Fruit fly (Drosophila melanogaster) whole organism, embryonic: ENCODE results near the gene PAN3.

Experiments
- Atf6 ChIP-seq: fragments of 200-800 bp; sonication (Bioruptor generic); IDR thresholded peaks from 2 replicates; pipeline ENCODE4 v1.3.6; 2022; ENCODE audit warnings: missing biosample characterization, missing genetic modification characterization
- CG10321 ChIP-seq: fragments of 200-800 bp; sonication (Bioruptor generic); IDR thresholded peaks from 2 replicates; pipeline ENCODE4 v1.3.6; 2022; ENCODE audit warnings: missing biosample characterization, missing genetic modification characterization
- CG11504 ChIP-seq: fragments of 200-800 bp; sonication (Bioruptor generic); optimal IDR thresholded peaks from 3 replicates; lab custom pipeline; 2019; ENCODE audit warnings: missing biosample characterization, mild to moderate bottlenecking, missing genetic modification characterization, moderate library complexity
- CG11696 ChIP-seq: fragments of 200-800 bp; sonication (Bioruptor generic); IDR thresholded peaks from 2 replicates; pipeline ENCODE4 v1.3.6; 2022; ENCODE audit warnings: missing biosample characterization, missing genetic modification characterization
- CG11723 ChIP-seq: fragments of 200-800 bp; sonication (Bioruptor generic); optimal IDR thresholded peaks from 2 replicates; lab custom pipeline; 2017; ENCODE audit warnings: missing biosample characterization, mild to moderate bottlenecking, missing genetic modification characterization
- CG13424 ChIP-seq: fragments of 200-800 bp; sonication (Bioruptor generic); optimal IDR thresholded peaks from 2 replicates; lab custom pipeline; 2019; ENCODE audit warnings: missing biosample characterization, mild to moderate bottlenecking, missing genetic modification characterization, moderate library complexity
- CG14441 ChIP-seq: fragments of 200-800 bp; sonication (Bioruptor generic); IDR thresholded peaks from 2 replicates; pipeline ENCODE4 v1.3.6; 2022; ENCODE audit warnings: missing biosample characterization, missing genetic modification characterization
- CG14667 ChIP-seq: fragments of 200-800 bp; sonication (Bioruptor generic); IDR thresholded peaks from 2 replicates; pipeline ENCODE4 v1.3.6; 2022; ENCODE audit warnings: missing biosample characterization, missing genetic modification characterization
- CG16813 ChIP-seq: fragments of 200-800 bp; sonication (Bioruptor generic); IDR thresholded peaks from 3 replicates; pipeline ENCODE4 v1.3.6; 2022; ENCODE audit warnings: missing biosample characterization, missing genetic modification characterization; ENCODE audit not compliant: partially characterized antibody
- CG2202 ChIP-seq: fragments of 200-800 bp; sonication (Bioruptor generic); optimal IDR thresholded peaks from 2 replicates; lab custom pipeline; 2018; ENCODE audit warnings: missing biosample characterization, mild to moderate bottlenecking, missing genetic modification characterization
- CG32532 ChIP-seq: fragments of 200-800 bp; sonication (Bioruptor generic); IDR thresholded peaks from 2 replicates; pipeline ENCODE4 v1.3.6; 2022; ENCODE audit warnings: missing biosample characterization, missing genetic modification characterization
- CG34376 ChIP-seq: fragments of 200-800 bp; sonication (Bioruptor generic); optimal IDR thresholded peaks from 2 replicates; lab custom pipeline; 2018; ENCODE audit warnings: missing biosample characterization, mild to moderate bottlenecking, missing genetic modification characterization
- CG6854 ChIP-seq: fragments of 200-800 bp; sonication (Bioruptor generic); optimal IDR thresholded peaks from 3 replicates; lab custom pipeline; 2017; ENCODE audit warnings: missing biosample characterization, mild to moderate bottlenecking, missing genetic modification characterization
- CG7372 ChIP-seq: fragments of 200-800 bp; sonication (Bioruptor generic); IDR thresholded peaks from 2 replicates; pipeline ENCODE4 v1.3.6; 2022; ENCODE audit warnings: missing biosample characterization, missing genetic modification characterization
- CG7786 ChIP-seq: fragments of 200-800 bp; sonication (Bioruptor generic); optimal IDR thresholded peaks from 2 replicates; lab custom pipeline; 2016; ENCODE audit warnings: missing biosample characterization, missing genetic modification characterization
- CG8089 ChIP-seq: fragments of 200-800 bp; sonication (Bioruptor generic); optimal IDR thresholded peaks from 3 replicates; lab custom pipeline; 2016; ENCODE audit warnings: missing biosample characterization, missing genetic modification characterization
- CrebB ChIP-seq: fragments of 200-800 bp; sonication (Bioruptor generic); optimal IDR thresholded peaks from 3 replicates; lab custom pipeline; 2018; ENCODE audit warnings: missing biosample characterization, mild to moderate bottlenecking, missing genetic modification characterization
- Dad ChIP-seq: fragments of 200-800 bp; sonication (Bioruptor generic); optimal IDR thresholded peaks from 3 replicates; lab custom pipeline; 2016; ENCODE audit warnings: missing biosample characterization, missing genetic modification characterization
- Dfd ChIP-seq, 2 experiments: fragments of >200 bp; optimal IDR thresholded peaks; 2 replicates each; lab custom pipeline; 2017; ENCODE audit warnings: missing biosample characterization in 2 of 2, missing genetic modification characterization in 2 of 2
- Dip2 ChIP-seq: fragments of 200-800 bp; sonication (Bioruptor generic); IDR thresholded peaks from 2 replicates; pipeline ENCODE4 v1.3.6; 2022; ENCODE audit warnings: missing biosample characterization, missing genetic modification characterization
- Drgx ChIP-seq: fragments of 200-800 bp; sonication (Bioruptor generic); IDR thresholded peaks from 2 replicates; pipeline ENCODE4 v1.3.6; 2022; ENCODE audit warnings: missing biosample characterization, missing genetic modification characterization
- E2f2 ChIP-seq: fragments of 200-800 bp; sonication (Bioruptor generic); IDR thresholded peaks from 2 replicates; pipeline ENCODE4 v1.3.6; 2022; ENCODE audit warnings: missing biosample characterization, missing genetic modification characterization
- ERR ChIP-seq: fragments of 200-800 bp; sonication (Bioruptor generic); optimal IDR thresholded peaks from 2 replicates; lab custom pipeline; 2016; ENCODE audit warnings: missing biosample characterization, missing genetic modification characterization
- Eip74EF ChIP-seq, 2 experiments: fragments of 200-800 bp in 1 of 2; fragments of >200 bp in 1 of 2; sonication (Bioruptor generic) in 1 of 2; optimal IDR thresholded peaks; 2 replicates each; lab custom pipeline; 2017 to 2019; ENCODE audit warnings: missing biosample characterization in 2 of 2, missing genetic modification characterization in 2 of 2, mild to moderate bottlenecking in 1 of 2, moderate library complexity in 1 of 2
- Gsc ChIP-seq: fragments of 200-800 bp; sonication (Bioruptor generic); IDR thresholded peaks from 2 replicates; pipeline ENCODE4 v1.3.6; 2022; ENCODE audit warnings: missing biosample characterization, missing genetic modification characterization
- HLH3B ChIP-seq: fragments of 200-800 bp; sonication (Bioruptor generic); IDR thresholded peaks from 2 replicates; pipeline ENCODE4 v1.3.6; 2022; ENCODE audit warnings: missing biosample characterization, missing genetic modification characterization
- HLHmδ ChIP-seq: fragments of 200-800 bp; sonication (Bioruptor generic); optimal IDR thresholded peaks from 2 replicates; lab custom pipeline; 2018; ENCODE audit warnings: missing biosample characterization, mild to moderate bottlenecking, missing genetic modification characterization, moderate library complexity
- Med ChIP-seq: fragments of 200-800 bp; sonication (Bioruptor generic); peaks from one replicate; lab custom pipeline; 2016; ENCODE audit warnings: missing biosample characterization, missing genetic modification characterization, mild to moderate bottlenecking, inconsistent platforms, moderate library complexity
- Mes4 ChIP-seq: fragments of 200-800 bp; sonication (Bioruptor generic); optimal IDR thresholded peaks from 2 replicates; lab custom pipeline; 2016; ENCODE audit warnings: missing biosample characterization, missing genetic modification characterization
- NFAT ChIP-seq: fragments of 200-800 bp; sonication (Bioruptor generic); IDR thresholded peaks from 2 replicates; pipeline ENCODE4 v1.3.6; 2022; ENCODE audit warnings: missing biosample characterization, missing genetic modification characterization
- Opbp ChIP-seq: fragments of 200-800 bp; sonication (Bioruptor generic); IDR thresholded peaks from 3 replicates; pipeline ENCODE4 v1.3.6; 2022; ENCODE audit warnings: missing biosample characterization, missing genetic modification characterization; ENCODE audit not compliant: partially characterized antibody
- Poxn ChIP-seq: fragments of 200-800 bp; sonication (Bioruptor generic); IDR thresholded peaks from 2 replicates; pipeline ENCODE4 v1.3.6; 2022; ENCODE audit warnings: missing biosample characterization, missing genetic modification characterization
- Sry-δ ChIP-seq: fragments of 200-800 bp; sonication (Bioruptor generic); optimal IDR thresholded peaks from 2 replicates; lab custom pipeline; 2016; ENCODE audit warnings: missing biosample characterization, missing genetic modification characterization
- caup ChIP-seq: fragments of 200-800 bp; sonication (Bioruptor generic); optimal IDR thresholded peaks from 3 replicates; lab custom pipeline; 2017; ENCODE audit warnings: missing biosample characterization, mild to moderate bottlenecking, missing genetic modification characterization, moderate library complexity; ENCODE audit not compliant: severe bottlenecking
- corto ChIP-seq: fragments of 200-800 bp; sonication (Bioruptor generic); optimal IDR thresholded peaks from 2 replicates; lab custom pipeline; 2016; ENCODE audit warnings: missing biosample characterization, mild to moderate bottlenecking, missing genetic modification characterization, moderate library complexity
- da ChIP-seq: fragments of 200-800 bp; sonication (Bioruptor generic); optimal IDR thresholded peaks from 2 replicates; lab custom pipeline; 2016; ENCODE audit warnings: missing biosample characterization, missing genetic modification characterization
- dm ChIP-seq: fragments of 200-800 bp; sonication (Bioruptor generic); optimal IDR thresholded peaks from 3 replicates; lab custom pipeline; 2016; ENCODE audit warnings: missing biosample characterization, missing genetic modification characterization
- esg ChIP-seq: fragments of 200-800 bp; sonication (Bioruptor generic); conservative IDR thresholded peaks from 2 replicates; pipeline ENCODE4 v1.3.6; 2022; ENCODE audit warnings: missing biosample characterization, missing genetic modification characterization
- gcm ChIP-seq: fragments of 200-800 bp; sonication (Bioruptor generic); optimal IDR thresholded peaks from 2 replicates; lab custom pipeline; 2019; ENCODE audit warnings: missing biosample characterization, mild to moderate bottlenecking, missing genetic modification characterization, moderate library complexity
- ham ChIP-seq: fragments of 200-800 bp; sonication (Bioruptor generic); IDR thresholded peaks from 2 replicates; pipeline ENCODE4 v1.3.6; 2022; ENCODE audit warnings: missing biosample characterization, missing genetic modification characterization
- her ChIP-seq: fragments of 200-800 bp; sonication (Bioruptor generic); optimal IDR thresholded peaks from 2 replicates; lab custom pipeline; 2016; ENCODE audit warnings: missing biosample characterization, missing genetic modification characterization
- jing ChIP-seq: fragments of 200-800 bp; sonication (Bioruptor generic); optimal IDR thresholded peaks from 2 replicates; lab custom pipeline; 2018; ENCODE audit warnings: missing biosample characterization, mild to moderate bottlenecking, missing genetic modification characterization
- jumu ChIP-seq: fragments of 200-800 bp; sonication (Bioruptor generic); optimal IDR thresholded peaks from 3 replicates; lab custom pipeline; 2016; ENCODE audit warnings: missing biosample characterization, missing genetic modification characterization
- prd ChIP-seq, 3 experiments: fragments of >200 bp in 2 of 3; fragments of 200-800 bp in 1 of 3; sonication (Bioruptor generic) in 1 of 3; optimal IDR thresholded peaks in 2 of 3; IDR thresholded peaks in 1 of 3; 2 replicates in 2 of 3; 3 replicates in 1 of 3; pipeline versions ENCODE4 v1.3.6 to Lab custom; 2017 to 2022; ENCODE audit warnings: missing biosample characterization in 1 of 3, missing genetic modification characterization in 1 of 3
- repo ChIP-seq: fragments of 200-800 bp; sonication (Bioruptor generic); optimal IDR thresholded peaks from 2 replicates; lab custom pipeline; 2016; ENCODE audit warnings: missing biosample characterization, missing genetic modification characterization
- seq ChIP-seq: fragments of 200-800 bp; sonication (Bioruptor generic); IDR thresholded peaks from 2 replicates; pipeline ENCODE4 v1.3.6; 2022; ENCODE audit warnings: missing biosample characterization, missing genetic modification characterization
- slou ChIP-seq: fragments of 200-800 bp; sonication (Bioruptor generic); optimal IDR thresholded peaks from 3 replicates; lab custom pipeline; 2016; ENCODE audit warnings: missing biosample characterization, missing genetic modification characterization
- unpg ChIP-seq: fragments of 200-800 bp; sonication (Bioruptor generic); optimal IDR thresholded peaks from 3 replicates; lab custom pipeline; 2018; ENCODE audit warnings: missing biosample characterization, mild to moderate bottlenecking, missing genetic modification characterization, moderate library complexity
- zen ChIP-seq: fragments of 200-800 bp; sonication (Bioruptor generic); optimal IDR thresholded peaks from 3 replicates; lab custom pipeline; 2018; ENCODE audit warnings: missing biosample characterization, mild to moderate bottlenecking, missing genetic modification characterization, moderate library complexity

PAN3 gene

DNA sequence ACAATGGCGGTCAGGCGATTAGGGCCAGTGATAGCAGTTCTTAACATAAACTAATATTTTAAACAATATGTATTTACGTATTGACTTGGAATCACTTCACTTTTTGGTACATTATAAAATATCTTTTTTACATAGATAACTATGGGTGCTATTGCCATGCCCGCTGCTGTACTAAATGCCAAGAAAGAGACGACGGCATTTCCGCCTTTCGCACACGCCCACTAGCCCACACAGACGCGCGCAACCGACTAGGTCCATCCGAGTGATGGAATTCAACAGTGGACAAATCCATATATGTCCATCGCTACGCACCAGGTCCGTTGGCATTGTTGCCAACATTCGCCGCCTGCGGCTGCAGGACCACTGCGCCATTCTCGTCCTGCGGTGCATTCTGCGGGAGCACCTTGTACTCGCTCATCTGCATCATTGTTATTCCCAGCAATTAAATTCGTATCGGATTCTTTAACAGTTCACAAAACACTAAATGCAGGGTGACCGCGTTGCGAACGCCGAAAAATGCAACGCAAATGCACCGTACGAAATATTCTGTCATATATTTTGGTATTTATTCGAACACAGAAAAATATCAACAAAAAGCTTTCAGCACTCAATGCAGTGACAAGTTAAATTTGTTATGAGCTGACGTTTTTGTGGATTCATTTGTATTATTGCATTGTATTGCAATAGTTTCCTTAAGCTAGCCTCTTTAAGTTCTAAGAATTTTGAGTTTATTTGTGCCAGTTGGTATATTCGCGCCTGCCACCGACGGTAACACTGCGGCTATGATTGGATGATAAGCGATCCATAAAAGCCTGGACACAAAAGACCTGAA is 24.4 kb upstream of the PAN3 start, which contains the start of the genes scramb2 and Sk2 (continued):
- TF ChIP-seq repo (GFP tag; lab: Kevin White, UChicago): peak; percentile 80
- peak; percentile 79 for TF ChIP-seq Mes4 (GFP tag; lab: Kevin White, UChicago)
- TF ChIP-seq E2f2 (GFP tag; lab: Robert Waterston, UW): peak; percentile 78
- peak; percentile 93 for TF ChIP-seq CG14441 (GFP tag; lab: Robert Waterston, UW)
- peak; percentile 68 for TF ChIP-seq da (GFP tag; lab: Kevin White, UChicago)
- TF ChIP-seq gcm (GFP tag; lab: Kevin White, UChicago): peak; percentile 94
- peak in 1 of 2 experiments; percentile 98 for TF ChIP-seq Eip74EF (GFP tag; optimal IDR thresholded peaks at IDR 0.05; lab: Kevin White, UChicago)
- peak; percentile 98 for TF ChIP-seq CG6854 (GFP tag; lab: Kevin White, UChicago)
- peak; percentile 86 for TF ChIP-seq zen (tag; lab: Kevin White, UChicago)
- peak; percentile 94 for TF ChIP-seq NFAT (GFP tag; lab: Robert Waterston, UW)
- TF ChIP-seq esg (GFP tag; lab: Robert Waterston, UW): peak; percentile 92
- TF ChIP-seq Gsc (GFP tag; lab: Robert Waterston, UW): peak; percentile 78
- peak; percentile 96 for TF ChIP-seq caup (GFP tag; lab: Kevin White, UChicago)
- TF ChIP-seq CG11696 (GFP tag; lab: Robert Waterston, UW): peak; percentile 100
- TF ChIP-seq jumu (GFP tag; lab: Kevin White, UChicago): peak; percentile 79
- peak; percentile 90 for TF ChIP-seq jing
- peak; percentile 97 for TF ChIP-seq unpg
- peak; percentile 82 for TF ChIP-seq her
- TF ChIP-seq Dfd (GFP tag; optimal IDR thresholded peaks at IDR 0.05; lab: Kevin White, UChicago): peak in 1 of 2 experiments; percentile 19
- peak; percentile 93 for TF ChIP-seq CG34376 (GFP tag; lab: Kevin White, UChicago)
- peak; percentile 96 for TF ChIP-seq seq (GFP tag; lab: Robert Waterston, UW)
- TF ChIP-seq Atf6: peak; percentile 92
- no peak for TF ChIP-seq Opbp (GFP tag; lab: Robert Waterston, UW)
- TF ChIP-seq CG8089 (GFP tag; lab: Kevin White, UChicago): peak; percentile 68
- TF ChIP-seq Dip2: peak; percentile 55; the same call in 1 of the 2 replicates
- peak; percentile 93 for TF ChIP-seq CG7372 (GFP tag; lab: Robert Waterston, UW)
- peak; percentile 77 for TF ChIP-seq ham
- peak; percentile 82 for TF ChIP-seq CG7786 (GFP tag; lab: Kevin White, UChicago)
- peak; percentile 64 for TF ChIP-seq slou (GFP tag; lab: Kevin White, UChicago)
- no peak for TF ChIP-seq prd (optimal IDR thresholded peaks at IDR 0.05; lab: Kevin White, UChicago)
- peak; percentile 97 for TF ChIP-seq prd (GFP tag; IDR thresholded peaks at IDR 0.05; lab: Robert Waterston, UW)
- TF ChIP-seq Drgx (GFP tag; lab: Robert Waterston, UW): peak; percentile 98
- TF ChIP-seq Poxn (GFP tag; lab: Robert Waterston, UW): peak; percentile 83
- peak; percentile 87 for TF ChIP-seq CG2202 (tag; lab: Kevin White, UChicago)
- peak; percentile 81 for TF ChIP-seq Dad
- peak; percentile 43 for TF ChIP-seq Sry-δ
- peak; percentile 95 for TF ChIP-seq CG11723 (GFP tag; lab: Kevin White, UChicago)
- TF ChIP-seq ERR (GFP tag; lab: Kevin White, UChicago): peak; percentile 83
- peak; percentile 88 for TF ChIP-seq CG14667 (GFP tag; lab: Robert Waterston, UW)
- no peak for TF ChIP-seq CG16813 (GFP tag; lab: Robert Waterston, UW)
- peak; percentile 82 for TF ChIP-seq CG10321 (GFP tag; lab: Robert Waterston, UW)
- TF ChIP-seq CrebB (tag; lab: Kevin White, UChicago): peak; percentile 92
- peak; percentile 58 for TF ChIP-seq HLHmδ (GFP tag; lab: Kevin White, UChicago)
- TF ChIP-seq dm: peak; percentile 55
- TF ChIP-seq CG11504 (tag; lab: Kevin White, UChicago): peak; percentile 95
- TF ChIP-seq corto (GFP tag; lab: Kevin White, UChicago): peak; percentile 42
- TF ChIP-seq CG13424: peak; percentile 94
- peak; percentile 98 for TF ChIP-seq Med
- TF ChIP-seq HLH3B (GFP tag; lab: Robert Waterston, UW): peak; percentile 95
- TF ChIP-seq CG32532 (GFP tag; lab: Robert Waterston, UW): peak; percentile 96
